Worm (Caenorhabditis elegans) whole organism, early embryonic: ENCODE measurements around the gene W08F4.12.
"Not testable (repeated sequence)": the region's sequence is repeated elsewhere in the genome, so short reads cannot be mapped to it uniquely, and the experiment has no call there.

Experiments used
- B0310.2 ChIP-seq: sonication (generic microtip); optimal IDR thresholded peaks from 2 replicates; lab custom pipeline; 2016; ENCODE audit warnings: mild to moderate bottlenecking, missing genetic modification characterization, missing compliant biosample characterization
- F13C5.2 ChIP-seq: sonication (generic microtip); optimal IDR thresholded peaks from 2 replicates; lab custom pipeline; 2017; ENCODE audit warnings: mild to moderate bottlenecking, missing genetic modification characterization, inconsistent platforms, missing compliant biosample characterization
- aly-1 ChIP-seq: sonication (generic microtip); optimal IDR thresholded peaks from 2 replicates; lab custom pipeline; 2016; ENCODE audit warnings: missing genetic modification characterization, missing compliant biosample characterization
- ama-1 ChIP-seq: fragments of 150-350 bp; optimal IDR thresholded peaks from 2 replicates; lab custom pipeline; 2014
- ceh-13 ChIP-seq: fragments of 200-800 bp; sonication (Bioruptor generic); optimal IDR thresholded peaks from 2 replicates; lab custom pipeline; 2018; ENCODE audit warnings: mild to moderate bottlenecking, missing genetic modification characterization, missing compliant biosample characterization
- ceh-36 ChIP-seq: sonication (generic microtip); optimal IDR thresholded peaks from 2 replicates; lab custom pipeline; 2016; ENCODE audit warnings: missing genetic modification characterization, inconsistent platforms, missing compliant biosample characterization
- ets-7 ChIP-seq: sonication (generic microtip); optimal IDR thresholded peaks from 2 replicates; lab custom pipeline; 2016; ENCODE audit warnings: missing genotype, missing genetic modification characterization, missing compliant biosample characterization
- flt-1 ChIP-seq: fragments of 200-800 bp; sonication (Bioruptor generic); IDR thresholded peaks from 2 replicates; pipeline ENCODE4 v1.3.6; 2022; ENCODE audit warnings: missing genetic modification characterization, missing compliant biosample characterization
- hmbx-1 ChIP-seq: sonication (generic microtip); optimal IDR thresholded peaks from 2 replicates; lab custom pipeline; 2016; ENCODE audit warnings: mild to moderate bottlenecking, missing genetic modification characterization, missing compliant biosample characterization
- hmg-4 ChIP-seq: fragments of 200-800 bp; sonication (Bioruptor generic); optimal IDR thresholded peaks from 2 replicates; lab custom pipeline; 2018; ENCODE audit warnings: mild to moderate bottlenecking, missing genetic modification characterization, missing compliant biosample characterization
- hnd-1 ChIP-seq: sonication (generic microtip); optimal IDR thresholded peaks from 2 replicates; lab custom pipeline; 2016; ENCODE audit warnings: missing genetic modification characterization, missing compliant biosample characterization
- pes-1 ChIP-seq: fragments of 200-800 bp; sonication (Bioruptor generic); IDR thresholded peaks from 2 replicates; pipeline ENCODE4 v1.3.6; 2022; ENCODE audit warnings: missing genetic modification reagents, missing genetic modification characterization, missing compliant biosample characterization
- scrt-1 ChIP-seq: fragments of 200-800 bp; sonication (Bioruptor generic); IDR thresholded peaks from 2 replicates; pipeline ENCODE4 v1.3.6; 2022; ENCODE audit warnings: missing genetic modification characterization, missing compliant biosample characterization
- sea-1 ChIP-seq: fragments of 200-800 bp; sonication (Bioruptor generic); conservative IDR thresholded peaks from 2 replicates; pipeline ENCODE4 v1.3.6; 2022; ENCODE audit warnings: missing genetic modification characterization, missing compliant biosample characterization
- tbx-11 ChIP-seq: fragments of 200-800 bp; sonication (Bioruptor generic); IDR thresholded peaks from 2 replicates; pipeline ENCODE4 v1.3.6; 2022; ENCODE audit warnings: missing genetic modification characterization, missing compliant biosample characterization
- tbx-37 ChIP-seq: fragments of 200-800 bp; sonication (Bioruptor generic); conservative IDR thresholded peaks from 2 replicates; pipeline ENCODE4 v1.3.6; 2022; ENCODE audit warnings: missing genetic modification reagents, missing genetic modification characterization, missing compliant biosample characterization
- tra-4 ChIP-seq: sonication (generic microtip); optimal IDR thresholded peaks from 2 replicates; lab custom pipeline; 2017; ENCODE audit warnings: missing genetic modification characterization, missing compliant biosample characterization

The W08F4.12 gene

DNA sequence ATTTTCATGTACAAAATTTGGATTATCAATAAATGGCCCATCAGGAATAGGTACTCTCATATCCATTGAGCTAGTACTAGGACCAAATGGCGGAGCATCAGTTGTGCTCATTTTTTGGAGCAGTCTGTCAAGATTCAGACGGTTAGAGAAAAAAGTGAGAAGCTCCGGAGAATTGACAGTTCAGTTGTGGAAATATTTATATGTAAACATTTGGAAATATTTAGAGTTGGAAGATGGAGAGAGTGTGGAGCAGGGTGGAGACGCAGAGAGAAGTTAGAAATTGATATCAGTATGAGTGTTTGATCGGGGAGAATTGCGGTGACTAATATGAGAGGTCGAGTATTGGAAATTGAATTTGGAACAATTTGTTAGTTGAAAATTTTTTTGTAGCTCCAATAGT lies 36.9 kb upstream of the W08F4.12 start:
- TF ChIP-seq hnd-1 (tag; lab: Kevin White, UChicago) (no peak), ama-1 (lab: Kevin White, UChicago) (no peak), tbx-11 (GFP tag; lab: Robert Waterston, UW) (no peak), tra-4 (tag; lab: Kevin White, UChicago) (no peak), scrt-1 (no peak), tbx-37 (no peak), F13C5.2 (tag; lab: Kevin White, UChicago) (no peak), aly-1 (tag; lab: Kevin White, UChicago) (no peak), B0310.2 (tag; lab: Kevin White, UChicago) (no peak), ets-7 (no peak), hmg-4 (GFP tag; lab: Kevin White, UChicago) (no peak), pes-1 (GFP tag; lab: Robert Waterston, UW) (no peak)

DNA sequence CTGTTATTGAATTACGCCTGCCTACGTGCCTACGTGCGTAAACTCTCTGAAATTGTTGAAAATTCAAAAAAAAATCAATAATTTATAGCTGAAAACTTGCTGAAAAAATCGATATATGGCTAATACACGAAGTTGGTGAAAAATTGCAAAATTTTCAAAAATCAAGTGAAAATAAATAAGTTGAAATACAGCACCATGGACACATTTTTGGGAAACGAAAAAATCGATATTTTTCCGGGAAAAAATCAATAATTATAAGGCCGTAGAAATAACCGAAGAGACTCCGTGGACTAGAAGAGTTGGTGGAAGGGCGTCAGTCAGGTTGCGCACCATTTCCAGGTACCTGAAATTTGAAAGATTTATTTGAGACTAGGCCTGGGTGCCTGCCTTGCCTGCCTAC lies 30.5 kb upstream of the W08F4.12 start:
- TF ChIP-seq flt-1 (GFP tag; lab: Robert Waterston, UW): no peak
- no peak for TF ChIP-seq aly-1 (tag; lab: Kevin White, UChicago)
- no peak for TF ChIP-seq hmg-4 (GFP tag; lab: Kevin White, UChicago)
- no peak for TF ChIP-seq scrt-1
- TF ChIP-seq ceh-36: no peak
- TF ChIP-seq hmbx-1 (tag; lab: Kevin White, UChicago): no peak
- no peak for TF ChIP-seq sea-1
- no peak for TF ChIP-seq pes-1 (GFP tag; lab: Robert Waterston, UW)
- no peak for TF ChIP-seq B0310.2 (tag; lab: Kevin White, UChicago)
- TF ChIP-seq F13C5.2 (tag; lab: Kevin White, UChicago): no peak

DNA sequence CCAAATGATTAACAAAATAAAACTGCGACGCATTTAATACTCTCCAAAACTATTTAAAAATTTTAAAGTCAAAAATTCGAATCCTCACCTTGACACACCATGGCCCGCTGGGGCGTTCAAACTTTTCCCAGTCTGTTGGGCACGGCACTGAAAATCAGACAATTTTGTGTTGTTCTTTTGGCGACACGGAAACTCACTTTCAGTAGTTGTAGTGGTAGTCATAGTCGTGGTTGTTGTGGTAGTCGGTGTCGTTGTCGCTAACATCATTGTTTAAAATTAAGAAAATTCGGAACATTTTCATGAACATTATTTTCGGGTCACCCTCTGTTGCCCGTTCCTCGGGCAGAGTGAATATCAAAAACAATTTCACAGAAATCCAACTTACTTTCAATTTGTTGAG lies 28.1 kb upstream of the W08F4.12 start, which contains the start of gene clec-118:
clec-118 (minus strand) TSS at position 101 of the 400 bp plus-strand sequence.
- TF ChIP-seq hnd-1 (tag; lab: Kevin White, UChicago); ama-1 (lab: Kevin White, UChicago); ceh-13 (GFP tag; lab: Kevin White, UChicago): not testable (repeated sequence)

DNA sequence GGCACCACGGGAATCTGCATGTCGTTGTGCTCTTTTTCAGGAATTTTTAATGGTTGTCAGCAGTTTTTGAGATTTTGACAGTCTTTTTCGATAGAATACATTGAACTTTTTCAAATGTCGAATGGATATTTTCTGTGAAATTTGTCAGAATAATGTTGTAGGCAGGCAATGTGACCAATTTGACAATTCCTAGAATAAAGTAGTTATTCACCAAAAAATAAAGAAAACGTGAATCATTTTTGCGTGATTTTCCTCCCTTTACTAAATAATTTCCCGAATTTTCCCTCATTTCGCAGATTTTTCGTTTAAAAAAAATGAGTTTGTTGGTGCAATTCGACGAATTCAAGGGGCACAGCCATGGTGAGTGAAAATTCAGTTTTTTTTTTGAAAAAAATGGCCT lies 24.5 kb upstream of the W08F4.12 start, which contains the start of gene W04H10.1:
W04H10.1 (plus strand) TSS at position 301 of the 400 bp plus-strand sequence.
- no peak for TF ChIP-seq scrt-1
- no peak for TF ChIP-seq aly-1 (tag; lab: Kevin White, UChicago)
- no peak for TF ChIP-seq ceh-36
- no peak for TF ChIP-seq hmg-4 (GFP tag; lab: Kevin White, UChicago)
- no peak for TF ChIP-seq ets-7
- no peak for TF ChIP-seq hnd-1 (tag; lab: Kevin White, UChicago)
- no peak for TF ChIP-seq hmbx-1 (tag; lab: Kevin White, UChicago)
- no peak for TF ChIP-seq tbx-37
- TF ChIP-seq B0310.2 (tag; lab: Kevin White, UChicago): no peak
- TF ChIP-seq sea-1: no peak
- TF ChIP-seq pes-1 (GFP tag; lab: Robert Waterston, UW): no peak
- no peak for TF ChIP-seq ama-1 (lab: Kevin White, UChicago)
- TF ChIP-seq ceh-13 (GFP tag; lab: Kevin White, UChicago): no peak
- TF ChIP-seq F13C5.2 (tag; lab: Kevin White, UChicago): no peak
- TF ChIP-seq tra-4 (tag; lab: Kevin White, UChicago): no peak
- TF ChIP-seq tbx-11 (GFP tag; lab: Robert Waterston, UW): no peak
- no peak for TF ChIP-seq flt-1 (GFP tag; lab: Robert Waterston, UW)

DNA sequence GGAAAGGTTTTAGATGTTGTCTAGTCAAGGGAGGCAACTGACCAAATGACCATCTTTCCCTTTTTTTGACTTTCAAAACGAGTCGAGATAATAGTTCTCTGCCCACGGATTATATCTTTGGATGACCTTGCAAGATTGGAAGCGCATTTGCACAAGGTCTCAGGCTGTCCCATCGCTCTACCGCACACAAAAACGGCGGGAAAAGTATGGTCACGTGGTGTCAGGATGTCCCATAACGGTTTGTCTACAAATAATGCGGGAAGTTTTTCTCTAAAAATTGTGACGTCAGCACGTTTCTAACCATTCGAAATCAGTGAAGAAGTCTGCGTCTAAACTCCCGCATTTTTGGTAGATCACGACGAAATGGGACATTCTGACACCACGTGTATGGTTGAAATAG lies 24.1 kb upstream of the W08F4.12 start, which contains the start of gene W04H10.6:
W04H10.6 (minus strand) TSS at position 101 of the 400 bp plus-strand sequence.
- TF ChIP-seq hmg-4 (GFP tag; lab: Kevin White, UChicago) (peak; percentile 1), F13C5.2 (tag; lab: Kevin White, UChicago) (no peak)

DNA sequence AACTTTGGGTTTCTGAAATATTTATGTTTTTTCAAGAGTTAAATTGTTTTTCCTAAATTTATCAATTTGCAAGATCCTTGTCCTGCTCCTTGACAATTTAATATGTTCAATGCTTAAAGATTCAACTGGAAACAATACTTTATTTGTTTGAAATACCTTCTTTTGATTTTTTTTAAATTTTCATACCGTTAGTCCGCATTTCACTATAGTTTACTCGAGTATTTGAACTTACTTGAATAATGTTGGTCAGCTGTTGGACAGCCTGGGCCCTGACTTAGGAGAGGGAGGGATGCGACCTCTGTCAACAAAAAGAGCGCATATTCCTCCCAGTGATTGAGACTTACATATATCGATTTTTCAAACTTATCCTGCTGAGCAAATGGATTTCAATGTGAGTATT lies 21.8 kb upstream of the W08F4.12 start, which contains the start of gene W04H10.5:
W04H10.5 (plus strand) TSS at position 301 of the 400 bp plus-strand sequence.
- TF ChIP-seq ama-1 (lab: Kevin White, UChicago): no peak
- no peak for TF ChIP-seq hmg-4 (GFP tag; lab: Kevin White, UChicago)
- no peak for TF ChIP-seq flt-1 (GFP tag; lab: Robert Waterston, UW)
- TF ChIP-seq ceh-13 (GFP tag; lab: Kevin White, UChicago): no peak
- no peak for TF ChIP-seq B0310.2 (tag; lab: Kevin White, UChicago)
- TF ChIP-seq tbx-37: no peak
- TF ChIP-seq tra-4 (tag; lab: Kevin White, UChicago): no peak
- no peak for TF ChIP-seq hmbx-1 (tag; lab: Kevin White, UChicago)
- no peak for TF ChIP-seq sea-1
- TF ChIP-seq ceh-36: no peak
- TF ChIP-seq hnd-1 (tag; lab: Kevin White, UChicago): no peak
- no peak for TF ChIP-seq pes-1 (GFP tag; lab: Robert Waterston, UW)
- TF ChIP-seq aly-1 (tag; lab: Kevin White, UChicago): no peak
- no peak for TF ChIP-seq ets-7
- no peak for TF ChIP-seq F13C5.2 (tag; lab: Kevin White, UChicago)

DNA sequence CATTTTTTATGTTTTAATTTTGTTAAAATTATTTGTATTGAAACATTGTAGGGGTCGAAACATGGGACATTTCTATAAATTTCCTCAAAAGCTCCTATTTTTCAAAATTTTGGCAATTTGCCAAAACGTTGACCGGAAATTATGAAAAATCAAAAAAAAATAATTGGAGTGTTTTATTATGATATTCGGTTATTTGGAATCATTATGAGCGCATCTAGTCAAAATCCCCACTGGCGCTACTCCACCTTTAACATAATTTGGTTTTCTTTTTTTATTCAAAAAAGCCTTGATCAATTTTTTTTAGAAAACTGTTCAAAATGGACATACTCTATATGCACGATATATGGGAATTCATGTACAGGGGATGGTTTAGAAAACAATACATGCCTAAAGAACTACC lies 21.0 kb upstream of the W08F4.12 start, which contains the start of gene W04H10.2:
W04H10.2 (plus strand) TSS at position 301 of the 400 bp plus-strand sequence.
- TF ChIP-seq ceh-36 (no peak), B0310.2 (tag; lab: Kevin White, UChicago) (no peak)

DNA sequence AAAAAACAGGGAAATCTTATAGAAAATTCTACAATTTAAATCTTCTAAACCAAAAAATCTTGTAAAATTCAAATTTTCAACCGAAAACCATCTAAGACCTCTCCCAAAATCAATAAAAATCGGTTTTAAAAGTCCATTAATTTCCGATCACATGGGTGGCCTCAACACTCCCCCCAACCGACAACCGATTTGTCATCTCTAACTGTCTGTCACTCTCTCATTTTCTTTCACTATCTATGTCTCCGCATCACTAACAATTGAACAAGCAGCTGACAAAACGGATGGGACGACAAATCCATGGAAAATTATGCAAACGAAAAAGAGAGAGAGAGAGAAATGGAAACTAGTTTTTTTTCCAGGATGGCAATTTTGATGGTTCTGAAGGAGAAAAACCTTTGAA lies 18.7 kb upstream of the W08F4.12 start:
- TF ChIP-seq tra-4 (tag; lab: Kevin White, UChicago) (no peak), ama-1 (lab: Kevin White, UChicago) (no peak), tbx-37 (no peak), F13C5.2 (tag; lab: Kevin White, UChicago) (no peak), pes-1 (GFP tag; lab: Robert Waterston, UW) (no peak), ceh-13 (GFP tag; lab: Kevin White, UChicago) (no peak), hmbx-1 (tag; lab: Kevin White, UChicago) (no peak), hnd-1 (tag; lab: Kevin White, UChicago) (no peak), hmg-4 (GFP tag; lab: Kevin White, UChicago) (no peak), B0310.2 (tag; lab: Kevin White, UChicago) (no peak)
